Fruit fly (Drosophila melanogaster) whole organism, embryonic: Measurements from ENCODE around the gene CG9338.
A peak's percentile ranks its signal among the peaks of the same experiment; 100 is the strongest.

Source experiments
- ATbp ChIP-seq: fragments of 200-800 bp; sonication (Bioruptor generic); optimal IDR thresholded peaks from 2 replicates; lab custom pipeline; 2017; ENCODE audit warnings: missing biosample characterization, mild to moderate bottlenecking, missing genetic modification characterization, missing genetic modification reagents
- Adf1 ChIP-seq: fragments of 200-800 bp; sonication (Bioruptor generic); IDR thresholded peaks from 2 replicates; pipeline ENCODE4 v1.3.6; 2022; ENCODE audit warnings: missing biosample characterization, missing genetic modification characterization
- Bdp1 ChIP-seq: fragments of 200-800 bp; sonication (Bioruptor generic); optimal IDR thresholded peaks from 3 replicates; lab custom pipeline; 2016; ENCODE audit warnings: missing biosample characterization, missing genetic modification characterization
- Blimp-1 ChIP-seq: fragments of 200-800 bp; sonication (Bioruptor generic); optimal IDR thresholded peaks from 3 replicates; lab custom pipeline; 2018; ENCODE audit warnings: missing biosample characterization, missing genetic modification characterization, mild to moderate bottlenecking, moderate library complexity, missing genetic modification reagents
- CG10654 ChIP-seq: fragments of 200-800 bp; sonication (Bioruptor generic); optimal IDR thresholded peaks from 2 replicates; lab custom pipeline; 2016; ENCODE audit warnings: missing biosample characterization, missing genetic modification characterization
- CG11504 ChIP-seq: fragments of 200-800 bp; sonication (Bioruptor generic); optimal IDR thresholded peaks from 3 replicates; lab custom pipeline; 2019; ENCODE audit warnings: missing biosample characterization, mild to moderate bottlenecking, missing genetic modification characterization, moderate library complexity
- CG13287 ChIP-seq: fragments of 200-800 bp; sonication (Bioruptor generic); IDR thresholded peaks from 2 replicates; pipeline ENCODE4 v1.3.6; 2022; ENCODE audit warnings: missing biosample characterization, missing genetic modification characterization; ENCODE audit not compliant: partially characterized antibody
- CG1602 ChIP-seq: fragments of 200-800 bp; sonication (Bioruptor generic); optimal IDR thresholded peaks from 3 replicates; lab custom pipeline; 2016; ENCODE audit warnings: missing biosample characterization, missing genetic modification characterization
- CG1603 ChIP-seq: fragments of 200-800 bp; sonication (Bioruptor generic); optimal IDR thresholded peaks from 2 replicates; lab custom pipeline; 2019; ENCODE audit warnings: missing biosample characterization, mild to moderate bottlenecking, missing genetic modification characterization, moderate library complexity
- CG17359 ChIP-seq: fragments of 200-800 bp; sonication (Bioruptor generic); optimal IDR thresholded peaks from 3 replicates; lab custom pipeline; 2018; ENCODE audit warnings: missing biosample characterization, mild to moderate bottlenecking, missing genetic modification characterization, moderate library complexity
- CG18476 ChIP-seq: fragments of 200-800 bp; sonication (Bioruptor generic); optimal IDR thresholded peaks from 2 replicates; lab custom pipeline; 2016; ENCODE audit warnings: missing biosample characterization, mild to moderate bottlenecking, missing genetic modification characterization
- CG2889 ChIP-seq: fragments of 200-800 bp; sonication (Bioruptor generic); IDR thresholded peaks from 3 replicates; pipeline ENCODE4 v1.3.6; 2022; ENCODE audit warnings: missing biosample characterization, missing genetic modification characterization
- CG31365 ChIP-seq: fragments of 200-800 bp; sonication (Bioruptor generic); optimal IDR thresholded peaks from 2 replicates; lab custom pipeline; 2018; ENCODE audit warnings: missing biosample characterization, mild to moderate bottlenecking, missing genetic modification characterization
- CG32532 ChIP-seq: fragments of 200-800 bp; sonication (Bioruptor generic); IDR thresholded peaks from 2 replicates; pipeline ENCODE4 v1.3.6; 2022; ENCODE audit warnings: missing biosample characterization, missing genetic modification characterization
- CG3407 ChIP-seq: fragments of 200-800 bp; sonication (Bioruptor generic); optimal IDR thresholded peaks from 2 replicates; lab custom pipeline; 2018; ENCODE audit warnings: missing biosample characterization, mild to moderate bottlenecking, missing genetic modification characterization
- CG3847 ChIP-seq: fragments of 200-800 bp; sonication (Bioruptor generic); IDR thresholded peaks from 2 replicates; pipeline ENCODE4 v1.3.6; 2022; ENCODE audit warnings: missing biosample characterization, missing genetic modification characterization
- CG4707 ChIP-seq: fragments of 200-800 bp; sonication (Bioruptor generic); optimal IDR thresholded peaks from 2 replicates; lab custom pipeline; 2018; ENCODE audit warnings: missing biosample characterization, mild to moderate bottlenecking, missing genetic modification characterization, moderate library complexity
- CG8089 ChIP-seq: fragments of 200-800 bp; sonication (Bioruptor generic); optimal IDR thresholded peaks from 3 replicates; lab custom pipeline; 2016; ENCODE audit warnings: missing biosample characterization, missing genetic modification characterization
- CG9932 ChIP-seq: fragments of 200-800 bp; sonication (Bioruptor generic); IDR thresholded peaks from 2 replicates; pipeline ENCODE4 v1.3.6; 2022; ENCODE audit warnings: missing biosample characterization, missing genetic modification characterization
- Deaf1 ChIP-seq: fragments of 200-800 bp; optimal IDR thresholded peaks from 3 replicates; lab custom pipeline; 2019; ENCODE audit warnings: missing biosample characterization, mild to moderate bottlenecking, missing genetic modification characterization, moderate library complexity
- Ets65A ChIP-seq: fragments of 200-800 bp; sonication (Bioruptor generic); peaks from one replicate; lab custom pipeline; 2016; ENCODE audit warnings: missing biosample characterization, missing genetic modification characterization
- Gug ChIP-seq: fragments of 200-800 bp; sonication (Bioruptor generic); IDR thresholded peaks from 4 replicates; pipeline ENCODE4 v1.3.6; 2022; ENCODE audit warnings: missing biosample characterization, missing genetic modification characterization
- Hr3 ChIP-seq: fragments of 200-800 bp; sonication (Bioruptor generic); optimal IDR thresholded peaks from 3 replicates; lab custom pipeline; 2016; ENCODE audit warnings: missing biosample characterization, missing genetic modification characterization
- Lhr ChIP-seq: fragments of 200-800 bp; sonication (Bioruptor generic); optimal IDR thresholded peaks from 3 replicates; lab custom pipeline; 2017; ENCODE audit warnings: mild to moderate bottlenecking, missing biosample characterization, missing genetic modification reagents, missing genetic modification characterization
- Med ChIP-seq: fragments of 200-800 bp; sonication (Bioruptor generic); peaks from one replicate; lab custom pipeline; 2016; ENCODE audit warnings: missing biosample characterization, missing genetic modification characterization, mild to moderate bottlenecking, inconsistent platforms, moderate library complexity
- Nf-YC ChIP-seq: fragments of 200-800 bp; optimal IDR thresholded peaks from 3 replicates; lab custom pipeline; 2019; ENCODE audit warnings: missing biosample characterization, mild to moderate bottlenecking, missing genetic modification characterization, moderate library complexity
- Opbp ChIP-seq: fragments of 200-800 bp; sonication (Bioruptor generic); IDR thresholded peaks from 3 replicates; pipeline ENCODE4 v1.3.6; 2022; ENCODE audit warnings: missing biosample characterization, missing genetic modification characterization; ENCODE audit not compliant: partially characterized antibody
- Ptx1 ChIP-seq: fragments of 200-800 bp; sonication (Bioruptor generic); IDR thresholded peaks from 2 replicates; pipeline ENCODE4 v1.3.6; 2022; ENCODE audit warnings: missing biosample characterization, missing genetic modification characterization
- Sox102F ChIP-seq: fragments of 200-800 bp; sonication (Bioruptor generic); optimal IDR thresholded peaks from 2 replicates; lab custom pipeline; 2018; ENCODE audit warnings: missing biosample characterization, mild to moderate bottlenecking, missing genetic modification characterization, moderate library complexity
- bsh ChIP-seq, 2 experiments: fragments of 200-800 bp; sonication (Bioruptor generic); optimal IDR thresholded peaks; 2 replicates each; lab custom pipeline; 2017 to 2018; ENCODE audit warnings: mild to moderate bottlenecking in 2 of 2, missing biosample characterization in 2 of 2, missing genetic modification characterization in 2 of 2, moderate library complexity in 1 of 2
- cg ChIP-seq: fragments of 200-800 bp; sonication (Bioruptor generic); optimal IDR thresholded peaks from 3 replicates; lab custom pipeline; 2019; ENCODE audit warnings: missing biosample characterization, mild to moderate bottlenecking, missing genetic modification characterization, moderate library complexity
- crol ChIP-seq: fragments of 200-800 bp; sonication (Bioruptor generic); IDR thresholded peaks from 2 replicates; pipeline ENCODE4 v1.3.6; 2022; ENCODE audit warnings: missing biosample characterization, missing genetic modification characterization
- disco-r ChIP-seq: fragments of 200-800 bp; sonication (Bioruptor generic); optimal IDR thresholded peaks from 2 replicates; lab custom pipeline; 2016; ENCODE audit warnings: missing biosample characterization, missing genetic modification characterization
- fru ChIP-seq: fragments of >200 bp; optimal IDR thresholded peaks from 2 replicates; lab custom pipeline; 2017
- gcm ChIP-seq: fragments of 200-800 bp; sonication (Bioruptor generic); optimal IDR thresholded peaks from 2 replicates; lab custom pipeline; 2019; ENCODE audit warnings: missing biosample characterization, mild to moderate bottlenecking, missing genetic modification characterization, moderate library complexity
- gt ChIP-seq: fragments of 200-800 bp; sonication (Bioruptor generic); IDR thresholded peaks from 2 replicates; pipeline ENCODE4 v1.3.6; 2022; ENCODE audit warnings: missing biosample characterization, missing genetic modification characterization
- hb ChIP-seq: fragments of 200-800 bp; sonication (Bioruptor generic); IDR thresholded peaks from 3 replicates; pipeline ENCODE4 v1.3.6; 2022; ENCODE audit warnings: missing biosample characterization, missing genetic modification characterization; ENCODE audit not compliant: partially characterized antibody
- kay ChIP-seq: fragments of 200-800 bp; sonication (Bioruptor generic); optimal IDR thresholded peaks from 2 replicates; lab custom pipeline; 2016; ENCODE audit warnings: missing biosample characterization, missing genetic modification characterization
- ken ChIP-seq: fragments of 200-800 bp; sonication (Bioruptor generic); IDR thresholded peaks from 3 replicates; pipeline ENCODE4 v1.3.6; 2022; ENCODE audit warnings: missing biosample characterization, missing genetic modification characterization
- kni ChIP-seq: fragments of 200-800 bp; sonication (Bioruptor generic); optimal IDR thresholded peaks from 3 replicates; lab custom pipeline; 2017; ENCODE audit warnings: mild to moderate bottlenecking, missing biosample characterization, missing genetic modification reagents, missing genetic modification characterization
- mirr ChIP-seq: fragments of 200-800 bp; sonication (Bioruptor generic); optimal IDR thresholded peaks from 3 replicates; lab custom pipeline; 2018; ENCODE audit warnings: missing biosample characterization, mild to moderate bottlenecking, missing genetic modification characterization
- org-1 ChIP-seq: fragments of 200-800 bp; sonication (Bioruptor generic); optimal IDR thresholded peaks from 2 replicates; lab custom pipeline; 2017; ENCODE audit warnings: missing biosample characterization, missing genetic modification characterization
- ranshi ChIP-seq: fragments of 200-800 bp; sonication (Bioruptor generic); IDR thresholded peaks from 2 replicates; pipeline ENCODE4 v1.3.6; 2022; ENCODE audit warnings: missing biosample characterization, missing genetic modification characterization
- stwl ChIP-seq: fragments of 200-800 bp; sonication (Bioruptor generic); optimal IDR thresholded peaks from 3 replicates; lab custom pipeline; 2018; ENCODE audit warnings: missing biosample characterization, mild to moderate bottlenecking, missing genetic modification characterization, moderate library complexity
- sug ChIP-seq: fragments of 200-800 bp; optimal IDR thresholded peaks from 2 replicates; lab custom pipeline; 2019; ENCODE audit warnings: missing biosample characterization, mild to moderate bottlenecking, missing genetic modification characterization, moderate library complexity
- toy ChIP-seq: fragments of 200-800 bp; sonication (Bioruptor generic); IDR thresholded peaks from 2 replicates; pipeline ENCODE4 v1.3.6; 2022; ENCODE audit warnings: missing biosample characterization, missing genetic modification characterization
- trh ChIP-seq: fragments of 200-800 bp; sonication (Bioruptor generic); optimal IDR thresholded peaks from 2 replicates; lab custom pipeline; 2016; ENCODE audit warnings: missing biosample characterization, missing genetic modification characterization
- tx ChIP-seq: fragments of 200-800 bp; sonication (Bioruptor generic); optimal IDR thresholded peaks from 2 replicates; lab custom pipeline; 2016; ENCODE audit warnings: missing biosample characterization, missing genetic modification characterization
- wek ChIP-seq: fragments of 200-800 bp; sonication (Bioruptor generic); optimal IDR thresholded peaks from 3 replicates; lab custom pipeline; 2018; ENCODE audit warnings: missing biosample characterization, mild to moderate bottlenecking, missing genetic modification characterization, moderate library complexity
- yki ChIP-seq: fragments of >200 bp; optimal IDR thresholded peaks from 3 replicates; lab custom pipeline; 2018

Gene CG9338

DNA sequence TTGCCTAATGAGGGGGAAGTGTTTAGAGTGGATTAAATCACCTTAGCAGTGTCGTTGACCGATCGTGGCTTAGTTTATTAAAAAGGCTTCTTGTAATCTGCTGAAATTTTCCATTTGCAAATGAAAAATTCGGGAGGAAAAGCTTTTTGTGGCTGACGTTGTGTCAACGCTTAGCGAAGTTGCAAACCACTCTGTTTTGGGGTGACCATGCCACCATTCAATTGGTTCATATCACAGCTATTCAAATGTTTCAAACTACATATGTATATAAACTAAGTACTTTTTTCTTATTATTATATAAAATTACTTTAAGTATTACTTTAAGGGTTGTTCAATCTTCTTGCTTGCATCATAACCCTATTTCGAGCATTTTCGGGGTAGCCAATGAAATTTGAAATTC lies 13.4 kb upstream of the CG9338 start (continued):
- no peak for TF ChIP-seq trh (GFP tag; lab: Kevin White, UChicago)
- no peak for TF ChIP-seq mirr
- peak; percentile 36 for TF ChIP-seq cg
- TF ChIP-seq kay (GFP tag; lab: Kevin White, UChicago), result no peak
- peak; percentile 56 for TF ChIP-seq stwl
- no peak for TF ChIP-seq crol (GFP tag; lab: Robert Waterston, UW)
- no peak for TF ChIP-seq CG8089 (GFP tag; lab: Kevin White, UChicago)
- TF ChIP-seq CG13287 (GFP tag; lab: Robert Waterston, UW), result peak; percentile 8; the same call in 1 of the 2 replicates
- TF ChIP-seq Opbp (GFP tag; lab: Robert Waterston, UW), result no peak; the same call in 2 of the 3 replicates
- TF ChIP-seq sug (tag; lab: Kevin White, UChicago), result no peak
- TF ChIP-seq ranshi (GFP tag; lab: Robert Waterston, UW), result peak; percentile 82
- TF ChIP-seq CG2889, result no peak
- TF ChIP-seq CG1603 (tag; lab: Kevin White, UChicago), result peak; percentile 2

DNA sequence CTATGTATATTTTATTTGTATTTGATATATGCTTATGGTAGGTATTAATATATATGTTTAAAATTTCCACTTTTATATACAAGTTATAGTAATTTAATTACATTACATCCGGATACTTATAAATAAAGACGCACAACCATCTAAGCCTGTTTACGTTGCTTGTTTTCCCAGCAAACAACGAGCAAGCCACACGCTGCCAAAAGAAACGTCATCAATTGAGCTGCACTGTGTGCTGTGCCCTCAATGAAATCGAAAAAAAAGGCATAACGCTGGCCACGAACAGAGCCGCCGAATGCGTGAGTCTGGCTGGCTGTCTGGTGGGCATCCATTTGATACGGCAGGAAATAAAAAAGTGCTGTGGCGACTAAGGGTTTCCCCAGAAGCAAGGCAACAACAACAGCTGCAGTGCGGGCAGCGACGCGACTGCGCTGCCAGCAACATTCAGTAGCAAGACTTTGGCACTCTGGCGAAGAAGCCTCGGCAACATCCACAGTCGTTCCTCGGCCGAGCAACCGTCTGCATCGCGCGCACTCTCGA lies 12.9 kb upstream of the CG9338 start, which contains the start of gene twit:
twit (plus strand) TSS at position 487 of the 537 bp plus-strand sequence.
- TF ChIP-seq Lhr (GFP tag; lab: Kevin White, UChicago) (no peak), toy (GFP tag; lab: Robert Waterston, UW) (no peak), Gug (GFP tag; lab: Robert Waterston, UW) (no peak), ken (GFP tag; lab: Robert Waterston, UW) (no peak), Adf1 (peak; percentile 28; the same call in 1 of the 2 replicates), hb (GFP tag; lab: Robert Waterston, UW) (no peak), CG31365 (tag; lab: Kevin White, UChicago) (no peak), tx (no peak), CG3407 (GFP tag; lab: Kevin White, UChicago) (peak; percentile 41), Hr3 (GFP tag; lab: Kevin White, UChicago) (no peak), Deaf1 (tag; lab: Kevin White, UChicago) (peak; percentile 56), kay (GFP tag; lab: Kevin White, UChicago) (no peak), bsh (GFP tag; optimal IDR thresholded peaks at IDR 0.05; lab: Kevin White, UChicago) (peak in 1 of 2 experiments; percentile 33), CG18476 (GFP tag; lab: Kevin White, UChicago) (no peak), ATbp (GFP tag; lab: Kevin White, UChicago) (peak; percentile 77), Nf-YC (tag; lab: Kevin White, UChicago) (no peak), Bdp1 (GFP tag; lab: Kevin White, UChicago) (no peak), kni (GFP tag; lab: Kevin White, UChicago) (no peak), yki (lab: Kevin White, UChicago) (no peak), CG3847 (GFP tag; lab: Robert Waterston, UW) (no peak), mirr (no peak), CG17359 (tag; lab: Kevin White, UChicago) (peak; percentile 14), org-1 (GFP tag; lab: Kevin White, UChicago) (no peak), Sox102F (GFP tag; lab: Kevin White, UChicago) (peak; percentile 20), CG4707 (GFP tag; lab: Kevin White, UChicago) (peak; percentile 17), disco-r (GFP tag; lab: Kevin White, UChicago) (no peak), CG1602 (no peak), Med (GFP tag; lab: Kevin White, UChicago) (peak; percentile 44), CG9932 (GFP tag; lab: Robert Waterston, UW) (peak; percentile 29; the same call in 1 of the 2 replicates), gcm (GFP tag; lab: Kevin White, UChicago) (peak; percentile 12), Ets65A (GFP tag; lab: Kevin White, UChicago) (peak; percentile 52), CG32532 (GFP tag; lab: Robert Waterston, UW) (no peak), fru (lab: Kevin White, UChicago) (no peak), gt (no peak), wek (peak; percentile 1), Ptx1 (GFP tag; lab: Robert Waterston, UW) (0 out of 2 replicates have a peak, but pooled peaks have one; percentile 8), CG10654 (GFP tag; lab: Kevin White, UChicago) (no peak), CG11504 (tag; lab: Kevin White, UChicago) (peak; percentile 41), Blimp-1 (GFP tag; lab: Kevin White, UChicago) (no peak)
